Fruit fly (Drosophila melanogaster) whole organism, adult: Measurements from ENCODE around the gene TwdlM.

ENCODE experiments used
- CG11617 ChIP-seq: fragments of 200-800 bp; sonication (Bioruptor generic); optimal IDR thresholded peaks from 2 replicates; lab custom pipeline; 2017; ENCODE audit warnings: mild to moderate bottlenecking, missing biosample characterization, missing genetic modification reagents, missing genetic modification characterization
- CG12768 ChIP-seq: fragments of 200-800 bp; sonication (Bioruptor generic); optimal IDR thresholded peaks from 2 replicates; lab custom pipeline; 2017; ENCODE audit warnings: missing biosample characterization, missing genetic modification characterization, mild to moderate bottlenecking, moderate library complexity, missing genetic modification reagents
- CG14711 ChIP-seq: fragments of 200-800 bp; sonication (Bioruptor generic); optimal IDR thresholded peaks from 2 replicates; lab custom pipeline; 2018; ENCODE audit warnings: missing biosample characterization, mild to moderate bottlenecking, missing genetic modification characterization, moderate library complexity
- CG7101 ChIP-seq: fragments of 200-800 bp; sonication (Bioruptor generic); optimal IDR thresholded peaks from 2 replicates; lab custom pipeline; 2018; ENCODE audit warnings: missing biosample characterization, mild to moderate bottlenecking, missing genetic modification characterization, moderate library complexity
- Crg-1 ChIP-seq: fragments of 200-800 bp; sonication (Bioruptor generic); optimal IDR thresholded peaks from 2 replicates; lab custom pipeline; 2016; ENCODE audit warnings: missing biosample characterization, missing genetic modification characterization
- Hr96 ChIP-seq: fragments of 200-800 bp; sonication (Bioruptor generic); optimal IDR thresholded peaks from 2 replicates; lab custom pipeline; 2016; ENCODE audit warnings: missing biosample characterization, missing genetic modification characterization
- Mnt ChIP-seq: fragments of 200-800 bp; sonication (Bioruptor generic); optimal IDR thresholded peaks from 2 replicates; lab custom pipeline; 2016; ENCODE audit warnings: missing biosample characterization, mild to moderate bottlenecking, missing genetic modification characterization
- cnc ChIP-seq, 2 experiments: fragments of >200 bp; optimal IDR thresholded peaks; 2 replicates each; lab custom pipeline; 2017
- pad ChIP-seq: fragments of 200-800 bp; sonication (Bioruptor generic); optimal IDR thresholded peaks from 3 replicates; lab custom pipeline; 2017; ENCODE audit warnings: missing biosample characterization, missing genetic modification characterization, mild to moderate bottlenecking, moderate library complexity, missing genetic modification reagents
- tj ChIP-seq: fragments of 200-800 bp; sonication (Bioruptor generic); optimal IDR thresholded peaks from 3 replicates; lab custom pipeline; 2017; ENCODE audit warnings: missing biosample characterization, mild to moderate bottlenecking, missing genetic modification characterization, moderate library complexity
- toe ChIP-seq: fragments of 200-800 bp; sonication (Bioruptor generic); optimal IDR thresholded peaks from 2 replicates; lab custom pipeline; 2016; ENCODE audit warnings: missing biosample characterization, missing genetic modification characterization

DNA sequence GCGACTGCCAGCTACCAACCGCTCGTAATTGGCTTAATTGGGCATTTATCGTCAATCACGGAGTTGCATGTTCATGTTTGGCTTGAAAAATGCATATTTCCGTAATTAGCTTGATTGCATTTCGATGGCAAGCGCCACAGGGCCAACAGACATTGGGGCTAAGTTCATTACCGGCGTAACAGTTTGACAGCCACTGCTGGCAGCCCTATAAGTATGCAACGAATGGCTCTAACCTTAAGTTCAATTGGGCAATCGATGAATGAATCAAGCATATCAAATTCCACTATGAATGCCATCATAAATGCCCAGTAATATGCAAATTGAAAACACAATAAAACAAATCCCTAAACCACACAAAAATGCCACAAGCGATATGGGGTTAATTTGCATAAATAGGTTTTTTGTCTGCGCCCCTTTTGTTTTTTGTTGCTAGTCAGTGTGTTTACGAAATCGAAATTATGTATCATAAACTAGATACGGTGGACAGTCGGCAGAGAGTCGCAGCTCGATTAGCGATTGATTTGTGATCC lies 36.6 kb downstream of the TwdlM start:
- TF ChIP-seq CG14711 (tag; lab: Kevin White, UChicago): no peak
- TF ChIP-seq Mnt (GFP tag; lab: Kevin White, UChicago): no peak
- TF ChIP-seq toe (GFP tag; lab: Kevin White, UChicago): no peak
- no peak for TF ChIP-seq cnc (optimal IDR thresholded peaks at IDR 0.05; lab: Kevin White, UChicago)
- TF ChIP-seq CG11617 (GFP tag; lab: Kevin White, UChicago): no peak
- TF ChIP-seq pad (GFP tag; lab: Kevin White, UChicago): no peak
- no peak for TF ChIP-seq CG7101 (tag; lab: Kevin White, UChicago)
- TF ChIP-seq tj: no peak
- no peak for TF ChIP-seq CG12768 (GFP tag; lab: Kevin White, UChicago)
- TF ChIP-seq Crg-1 (GFP tag; lab: Kevin White, UChicago): no peak
- no peak for TF ChIP-seq Hr96 (GFP tag; lab: Kevin White, UChicago)
